Worm (Caenorhabditis elegans) whole organism, young adult: Measurements from ENCODE around the gene glrx-21.
A peak's percentile ranks its signal among the peaks of the same experiment; 100 is the strongest.

Experiments
- B0035.1 ChIP-seq: sonication (generic microtip); optimal IDR thresholded peaks from 2 replicates; lab custom pipeline; 2016; ENCODE audit warnings: missing genetic modification characterization, mild to moderate bottlenecking, missing compliant biosample characterization, missing genotype, missing genetic modification reagents
- B0261.1 ChIP-seq: sonication (generic microtip); optimal IDR thresholded peaks from 2 replicates; lab custom pipeline; 2016; ENCODE audit warnings: mild to moderate bottlenecking, missing genetic modification characterization, moderate library complexity, missing compliant biosample characterization
- C17E4.6 ChIP-seq: fragments of 200-800 bp; sonication (Bioruptor generic); IDR thresholded peaks from 2 replicates; pipeline ENCODE4 v1.3.6; 2022; ENCODE audit warnings: missing genetic modification reagents, missing genetic modification characterization, missing compliant biosample characterization
- F10E7.11 ChIP-seq: sonication (generic microtip); optimal IDR thresholded peaks from 2 replicates; lab custom pipeline; 2017; ENCODE audit warnings: mild to moderate bottlenecking, missing genetic modification characterization, moderate library complexity, missing compliant biosample characterization
- F49E8.2 ChIP-seq: sonication (generic microtip); optimal IDR thresholded peaks from 3 replicates; lab custom pipeline; 2017; ENCODE audit warnings: missing genetic modification characterization, mild to moderate bottlenecking, missing compliant biosample characterization, antibody characterized with exemption, moderate library complexity; ENCODE audit not compliant: insufficient read depth
- F55B11.4 ChIP-seq: sonication (generic microtip); optimal IDR thresholded peaks from 2 replicates; lab custom pipeline; 2016; ENCODE audit warnings: missing compliant biosample characterization, missing genetic modification characterization, borderline replicate concordance; ENCODE audit not compliant: insufficient read depth
- Y53G8AR.9 ChIP-seq: fragments of 200-800 bp; sonication (Bioruptor generic); conservative IDR thresholded peaks from 2 replicates; pipeline ENCODE4 v1.3.6; 2022; ENCODE audit warnings: missing genetic modification reagents, missing genetic modification characterization, missing compliant biosample characterization
- Y67H2A.10 ChIP-seq: fragments of 200-800 bp; sonication (Bioruptor generic); conservative IDR thresholded peaks from 2 replicates; pipeline ENCODE4 v1.3.6; 2022; ENCODE audit warnings: missing genetic modification reagents, missing genetic modification characterization, missing compliant biosample characterization
- ZK185.1 ChIP-seq: sonication (generic microtip); optimal IDR thresholded peaks from 2 replicates; lab custom pipeline; 2016; ENCODE audit warnings: mild to moderate bottlenecking, missing genetic modification characterization, missing compliant biosample characterization; ENCODE audit not compliant: poor library complexity, severe bottlenecking
- akir-1 ChIP-seq: fragments of 200-800 bp; sonication (Bioruptor generic); optimal IDR thresholded peaks from 2 replicates; lab custom pipeline; 2018; ENCODE audit warnings: mild to moderate bottlenecking, missing genetic modification characterization, moderate library complexity, missing compliant biosample characterization
- aptf-3 ChIP-seq: fragments of 200-800 bp; sonication (Bioruptor generic); IDR thresholded peaks from 2 replicates; pipeline ENCODE4 v1.3.6; 2022; ENCODE audit warnings: missing genetic modification characterization, missing compliant biosample characterization
- attf-6 ChIP-seq: fragments of 200-800 bp; sonication (Bioruptor generic); IDR thresholded peaks from 2 replicates; pipeline ENCODE4 v1.3.6; 2022; ENCODE audit warnings: missing genetic modification reagents, missing genetic modification characterization, missing compliant biosample characterization
- ceh-100 ChIP-seq: fragments of 200-800 bp; sonication (Bioruptor generic); IDR thresholded peaks from 2 replicates; pipeline ENCODE4 v1.3.6; 2022; ENCODE audit warnings: missing genetic modification reagents, missing genetic modification characterization, missing compliant biosample characterization
- ceh-27 ChIP-seq: fragments of 200-800 bp; sonication (Bioruptor generic); optimal IDR thresholded peaks from 2 replicates; lab custom pipeline; 2018; ENCODE audit warnings: mild to moderate bottlenecking, missing genetic modification characterization, moderate library complexity, missing compliant biosample characterization
- dpff-1 ChIP-seq: sonication (generic microtip); optimal IDR thresholded peaks from 2 replicates; lab custom pipeline; 2017; ENCODE audit warnings: mild to moderate bottlenecking, missing genetic modification characterization, missing compliant biosample characterization
- dpl-1 ChIP-seq: fragments of 150-350 bp; optimal IDR thresholded peaks from 2 replicates; lab custom pipeline; 2014; ENCODE audit warnings: missing biosample characterization, missing genetic modification reagents, missing genetic modification characterization
- efl-1 ChIP-seq: fragments of 150-350 bp; optimal IDR thresholded peaks from 2 replicates; lab custom pipeline; 2014; ENCODE audit warnings: missing biosample characterization, missing genetic modification reagents, missing genetic modification characterization
- egl-18 ChIP-seq: fragments of 200-800 bp; sonication (Bioruptor generic); IDR thresholded peaks from 2 replicates; pipeline ENCODE4 v1.3.6; 2022; ENCODE audit warnings: missing genetic modification reagents, missing genetic modification characterization, missing compliant biosample characterization
- ekl-4 ChIP-seq: fragments of 200-800 bp; sonication (Bioruptor generic); IDR thresholded peaks from 2 replicates; pipeline ENCODE4 v1.3.6; 2022; ENCODE audit warnings: missing genetic modification reagents, missing genetic modification characterization, missing compliant biosample characterization
- ets-4 ChIP-seq: fragments of 200-800 bp; sonication (Bioruptor generic); optimal IDR thresholded peaks from 2 replicates; lab custom pipeline; 2018; ENCODE audit warnings: mild to moderate bottlenecking, missing genetic modification characterization, missing compliant biosample characterization
- fkh-3 ChIP-seq: sonication (generic microtip); optimal IDR thresholded peaks from 2 replicates; lab custom pipeline; 2016; ENCODE audit warnings: mild to moderate bottlenecking, missing genetic modification characterization, missing compliant biosample characterization
- him-1 ChIP-seq: sonication (generic microtip); optimal IDR thresholded peaks from 2 replicates; lab custom pipeline; 2016; ENCODE audit warnings: missing genotype, missing genetic modification reagents, missing genetic modification characterization, missing compliant biosample characterization
- hlh-26 ChIP-seq: fragments of 200-800 bp; sonication (Bioruptor generic); conservative IDR thresholded peaks from 2 replicates; pipeline ENCODE4 v1.3.6; 2022; ENCODE audit warnings: missing genetic modification reagents, missing genetic modification characterization, missing compliant biosample characterization
- hmg-1.2 ChIP-seq: fragments of 200-800 bp; sonication (Bioruptor generic); IDR thresholded peaks from 2 replicates; pipeline ENCODE4 v1.3.6; 2022; ENCODE audit warnings: missing genetic modification reagents, missing genetic modification characterization, missing compliant biosample characterization
- hmg-20 ChIP-seq: fragments of 200-800 bp; sonication (Bioruptor generic); IDR thresholded peaks from 2 replicates; pipeline ENCODE4 v1.3.6; 2022; ENCODE audit warnings: missing genetic modification reagents, missing genetic modification characterization, missing compliant biosample characterization
- lag-1 ChIP-seq: fragments of 200-800 bp; sonication (Bioruptor generic); IDR thresholded peaks from 2 replicates; pipeline ENCODE4 v1.3.6; 2022; ENCODE audit warnings: missing genetic modification reagents, missing genetic modification characterization, missing compliant biosample characterization
- let-526 ChIP-seq: fragments of 200-800 bp; sonication (Bioruptor generic); IDR thresholded peaks from 2 replicates; pipeline ENCODE4 v1.3.6; 2022; ENCODE audit warnings: missing genetic modification reagents, missing genetic modification characterization, missing compliant biosample characterization
- let-607 ChIP-seq, 2 experiments: fragments of 200-800 bp in 1 of 2; sonication (Bioruptor generic) in 1 of 2; sonication (generic microtip) in 1 of 2; optimal IDR thresholded peaks; 2 replicates each; lab custom pipeline; 2016 to 2018; ENCODE audit warnings: mild to moderate bottlenecking in 2 of 2, missing compliant biosample characterization in 2 of 2, missing genetic modification characterization in 2 of 2, moderate library complexity in 2 of 2, missing genotype in 1 of 2
- lin-26 ChIP-seq: fragments of 200-800 bp; sonication (Bioruptor generic); IDR thresholded peaks from 2 replicates; pipeline ENCODE4 v1.3.6; 2022; ENCODE audit warnings: missing genetic modification reagents, missing genetic modification characterization, missing compliant biosample characterization
- lin-40 ChIP-seq: sonication (generic microtip); optimal IDR thresholded peaks from 2 replicates; lab custom pipeline; 2016; ENCODE audit warnings: missing genetic modification characterization, mild to moderate bottlenecking, missing compliant biosample characterization, missing genotype, missing genetic modification reagents
- madf-3 ChIP-seq: fragments of 200-800 bp; sonication (Bioruptor generic); IDR thresholded peaks from 2 replicates; pipeline ENCODE4 v1.3.6; 2022; ENCODE audit warnings: missing genetic modification reagents, missing genetic modification characterization, missing compliant biosample characterization
- madf-6 ChIP-seq: fragments of 200-800 bp; sonication (Bioruptor generic); IDR thresholded peaks from 2 replicates; pipeline ENCODE4 v1.3.6; 2022; ENCODE audit warnings: missing genetic modification reagents, missing genetic modification characterization, missing compliant biosample characterization
- mcd-1 ChIP-seq: fragments of 200-800 bp; sonication (Bioruptor generic); IDR thresholded peaks from 2 replicates; pipeline ENCODE4 v1.3.6; 2022; ENCODE audit warnings: missing genetic modification reagents, missing genetic modification characterization, missing compliant biosample characterization
- mel-28 ChIP-seq: sonication (generic microtip); optimal IDR thresholded peaks from 2 replicates; lab custom pipeline; 2016; ENCODE audit warnings: borderline replicate concordance, mild to moderate bottlenecking, missing genetic modification characterization, missing compliant biosample characterization
- nfya-1 ChIP-seq: sonication (generic microtip); optimal IDR thresholded peaks from 2 replicates; lab custom pipeline; 2017; ENCODE audit warnings: antibody characterized with exemption, missing compliant biosample characterization, missing genetic modification characterization, borderline replicate concordance; ENCODE audit not compliant: insufficient read depth
- nfya-2 ChIP-seq: fragments of 200-800 bp; sonication (Bioruptor generic); IDR thresholded peaks from 2 replicates; pipeline ENCODE4 v1.3.6; 2022; ENCODE audit warnings: missing genetic modification reagents, missing genetic modification characterization, missing compliant biosample characterization
- nhr-27 ChIP-seq: fragments of 200-800 bp; sonication (Bioruptor generic); optimal IDR thresholded peaks from 2 replicates; lab custom pipeline; 2018; ENCODE audit warnings: mild to moderate bottlenecking, missing genetic modification characterization, moderate library complexity, missing compliant biosample characterization
- pha-4 ChIP-seq: fragments of 150-350 bp; sonication (generic microtip); optimal IDR thresholded peaks from 2 replicates; lab custom pipeline; 2014; ENCODE audit warnings: missing biosample characterization, missing genetic modification reagents, missing genetic modification characterization
- rec-8 ChIP-seq, 2 experiments: sonication (generic microtip); optimal IDR thresholded peaks; 2 replicates each; lab custom pipeline; 2016; ENCODE audit warnings: mild to moderate bottlenecking in 2 of 2, missing genetic modification characterization in 2 of 2, missing genetic modification reagents in 2 of 2, missing genotype in 2 of 2, missing biosample characterization in 1 of 2, missing compliant biosample characterization in 1 of 2, moderate library complexity in 1 of 2
- repo-1 ChIP-seq: sonication (generic microtip); optimal IDR thresholded peaks from 2 replicates; lab custom pipeline; 2017; ENCODE audit warnings: mild to moderate bottlenecking, missing genetic modification characterization, missing compliant biosample characterization
- rpc-1 ChIP-seq, 2 experiments: fragments of 150-350 bp in 1 of 2; sonication (generic microtip) in 1 of 2; optimal IDR thresholded peaks; 2 replicates each; lab custom pipeline; 2014 to 2018; ENCODE audit warnings: missing biosample characterization in 1 of 2, missing genetic modification characterization in 1 of 2, missing genetic modification reagents in 1 of 2, missing genotype in 1 of 2
- sdz-38 ChIP-seq: sonication (generic microtip); optimal IDR thresholded peaks from 2 replicates; lab custom pipeline; 2016; ENCODE audit warnings: missing genotype, missing genetic modification characterization, missing compliant biosample characterization
- sea-2 ChIP-seq: fragments of 200-800 bp; sonication (Bioruptor generic); IDR thresholded peaks from 2 replicates; pipeline ENCODE4 v1.3.6; 2022; ENCODE audit warnings: missing genetic modification characterization, missing compliant biosample characterization
- unc-130 ChIP-seq: sonication (generic microtip); optimal IDR thresholded peaks from 2 replicates; lab custom pipeline; 2016; ENCODE audit warnings: missing genetic modification reagents, missing genetic modification characterization, missing compliant biosample characterization
- xnd-1 ChIP-seq: sonication (generic microtip); optimal IDR thresholded peaks from 2 replicates; lab custom pipeline; 2016; ENCODE audit warnings: missing genotype, missing genetic modification reagents, missing genetic modification characterization, missing compliant biosample characterization
- zim-3 ChIP-seq: sonication (generic microtip); optimal IDR thresholded peaks from 2 replicates; lab custom pipeline; 2017; ENCODE audit warnings: mild to moderate bottlenecking, missing genetic modification characterization, moderate library complexity, missing compliant biosample characterization
- ztf-3 ChIP-seq: fragments of 200-800 bp; sonication (Bioruptor generic); optimal IDR thresholded peaks from 2 replicates; lab custom pipeline; 2018; ENCODE audit warnings: mild to moderate bottlenecking, missing genetic modification characterization, missing compliant biosample characterization

Gene glrx-21

DNA sequence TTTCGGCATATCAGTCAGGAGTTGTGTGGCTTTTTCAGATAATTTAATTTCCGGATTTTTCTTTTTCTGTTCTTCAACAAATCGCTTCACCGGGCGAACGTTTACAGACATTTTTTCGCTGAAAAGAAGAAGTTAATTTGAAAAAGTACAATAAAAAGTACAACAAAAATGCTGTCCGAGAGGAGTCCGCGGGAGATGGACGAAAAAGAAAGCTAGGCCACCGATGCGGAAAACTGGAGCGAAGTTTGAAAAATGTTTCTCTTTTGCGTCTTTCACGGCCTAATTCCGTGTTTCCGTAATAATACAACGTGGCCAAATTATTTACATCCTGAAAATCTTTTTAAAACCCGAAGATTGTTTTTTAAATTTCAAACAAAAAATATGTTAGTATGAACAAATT lies 3.3 kb upstream of the glrx-21 start, which contains the start of gene thoc-5 (continued):
- TF ChIP-seq ceh-27 (GFP tag; lab: Kevin White, UChicago) (peak; percentile 87), C17E4.6 (no peak), xnd-1 (tag; lab: Kevin White, UChicago) (peak; percentile 30), Y67H2A.10 (GFP tag; lab: Robert Waterston, UW) (no peak), ceh-100 (GFP tag; lab: Robert Waterston, UW) (0 out of 2 replicates have a peak, but pooled peaks have one; percentile 42), aptf-3 (GFP tag; lab: Robert Waterston, UW) (no peak), him-1 (tag; lab: Kevin White, UChicago) (no peak), unc-130 (GFP tag; lab: Kevin White, UChicago) (peak; percentile 89), akir-1 (GFP tag; lab: Kevin White, UChicago) (no peak), ekl-4 (GFP tag; lab: Robert Waterston, UW) (peak; percentile 47; the same call in 1 of the 2 replicates), efl-1 (GFP tag; lab: Kevin White, UChicago) (peak; percentile 70), attf-6 (no peak), ets-4 (GFP tag; lab: Kevin White, UChicago) (no peak), let-607 (tag; optimal IDR thresholded peaks at IDR 0.05; lab: Kevin White, UChicago) (peak in 1 of 2 experiments; percentile 56), madf-6 (peak; percentile 65; the same call in 1 of the 2 replicates), madf-3 (no peak), repo-1 (tag; lab: Kevin White, UChicago) (no peak), lin-40 (tag; lab: Kevin White, UChicago) (peak; percentile 66), sdz-38 (tag; lab: Kevin White, UChicago) (no peak), mcd-1 (GFP tag; lab: Robert Waterston, UW) (peak; percentile 81), fkh-3 (tag; lab: Kevin White, UChicago) (no peak), Y53G8AR.9 (GFP tag; lab: Robert Waterston, UW) (no peak; the same call in 1 of the 2 replicates), sea-2 (GFP tag; lab: Robert Waterston, UW) (no peak), F55B11.4 (tag; lab: Kevin White, UChicago) (no peak), hlh-26 (no peak), zim-3 (tag; lab: Kevin White, UChicago) (peak; percentile 32), dpff-1 (no peak), let-526 (GFP tag; lab: Robert Waterston, UW) (peak; percentile 69), B0035.1 (no peak), B0261.1 (tag; lab: Kevin White, UChicago) (no peak), rpc-1 (optimal IDR thresholded peaks at IDR 0.05; lab: Kevin White, UChicago) (no peak), rpc-1 (tag; optimal IDR thresholded peaks at IDR 0.05; lab: Kevin White, UChicago) (no peak), lag-1 (GFP tag; lab: Robert Waterston, UW) (0 out of 2 replicates have a peak, but pooled peaks have one; percentile 74), pha-4 (tag; lab: Kevin White, UChicago) (no peak), egl-18 (GFP tag; lab: Robert Waterston, UW) (no peak), ZK185.1 (tag; lab: Kevin White, UChicago) (peak; percentile 82), rec-8 (tag; optimal IDR thresholded peaks at IDR 0.05; lab: Kevin White, UChicago) (peak; percentile 45 to 56), ztf-3 (GFP tag; lab: Kevin White, UChicago) (no peak), dpl-1 (peak; percentile 83), nfya-1 (tag; lab: Kevin White, UChicago) (no peak), mel-28 (tag; lab: Kevin White, UChicago) (no peak), hmg-1.2 (GFP tag; lab: Robert Waterston, UW) (peak; percentile 26; the same call in 1 of the 2 replicates), lin-26 (no peak), F49E8.2 (no peak), F10E7.11 (tag; lab: Kevin White, UChicago) (peak; percentile 38), hmg-20 (peak; percentile 59; the same call in 1 of the 2 replicates), nfya-2 (GFP tag; lab: Robert Waterston, UW) (no peak), nhr-27 (tag; lab: Kevin White, UChicago) (no peak)
